Worm (Caenorhabditis elegans): ENCODE data around the gene F07C3.2.

DNA sequence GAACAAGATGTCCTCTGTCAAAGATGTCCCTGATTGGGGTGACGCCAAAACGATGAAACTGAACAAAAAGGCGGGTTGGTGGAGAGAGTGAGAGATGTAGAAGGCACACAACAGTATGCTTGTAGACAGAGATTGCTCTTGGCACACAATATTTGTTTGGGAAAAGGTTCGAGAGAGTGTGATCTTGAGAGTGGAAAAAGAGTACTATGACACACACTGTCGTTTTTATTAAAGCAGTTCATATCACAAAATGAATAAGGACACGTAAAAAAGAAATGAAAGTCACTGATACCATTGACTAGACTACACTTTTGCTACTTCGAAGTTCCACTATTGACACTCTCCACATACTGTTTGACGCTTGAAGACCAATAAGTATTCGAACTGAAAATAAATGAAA is 29.6 kb downstream of the F07C3.2 start:
- no peak for TF ChIP-seq flt-1 (GFP tag; IDR thresholded peaks at IDR 0.05)
- TF ChIP-seq klf-2 (GFP tag; conservative IDR thresholded peaks at IDR 0.05) = no peak
- TF ChIP-seq T22C8.4 (GFP tag; IDR thresholded peaks at IDR 0.05) = no peak
- TF ChIP-seq ztf-29 (GFP tag; IDR thresholded peaks at IDR 0.05) = no peak
- TF ChIP-seq tab-1 (GFP tag; IDR thresholded peaks at IDR 0.05) = no peak
- no peak for TF ChIP-seq cog-1 (tag; optimal IDR thresholded peaks at IDR 0.05)
- no peak for TF ChIP-seq med-1 (GFP tag; optimal IDR thresholded peaks at IDR 0.05; ENCODE audit: insufficient read depth)
- TF ChIP-seq ztf-23 (GFP tag; IDR thresholded peaks at IDR 0.05) = no peak
